Comparison of ENCODE assay signal across 2 worm cellular contexts in genomic region chrIII:13067884-13068767, ce11.
TF ChIP-seq lines count a peak whose summit lies in the region.

No protein-coding gene starts in this region.

TF ChIP-seq in whole organism, L4 larva, 104 proteins besides CTCF, POLR2A, EP300 and RAD21 (continued from another document):
- TF ChIP-seq daf-19 (GFP tag; conservative IDR thresholded peaks at IDR 0.05; lab: Robert Waterston, UW) (no peak), snpc-1.2 (GFP tag; IDR thresholded peaks at IDR 0.05; lab: Robert Waterston, UW) (peak; percentile 72), ctbp-1 (GFP tag; IDR thresholded peaks at IDR 0.05; lab: Robert Waterston, UW) (peak; percentile 75), tra-1 (GFP tag; IDR thresholded peaks at IDR 0.05; lab: Robert Waterston, UW) (peak; percentile 71), pqm-1 (tag; optimal IDR thresholded peaks at IDR 0.05; lab: Kevin White, UChicago) (no peak), lsy-2 (tag; optimal IDR thresholded peaks at IDR 0.05; lab: Kevin White, UChicago) (peak; percentile 65 to 83), dmd-6 (GFP tag; IDR thresholded peaks at IDR 0.05; lab: Robert Waterston, UW) (peak; percentile 86), Y75B8A.6 (GFP tag; IDR thresholded peaks at IDR 0.05; lab: Robert Waterston, UW) (no peak), R02D3.7 (tag; optimal IDR thresholded peaks at IDR 0.05; lab: Kevin White, UChicago) (no peak), nhr-42 (GFP tag; IDR thresholded peaks at IDR 0.05; lab: Robert Waterston, UW) (0 out of 2 replicates have a peak, but pooled peaks have one; percentile 36), F26F4.8 (GFP tag; conservative IDR thresholded peaks at IDR 0.05; lab: Robert Waterston, UW) (no peak), F37D6.2 (tag; optimal IDR thresholded peaks at IDR 0.05; lab: Kevin White, UChicago) (peak; percentile 80), ztf-7 (tag; optimal IDR thresholded peaks at IDR 0.05; lab: Kevin White, UChicago) (peak; percentile 10), nhr-25 (tag; optimal IDR thresholded peaks at IDR 0.05; lab: Kevin White, UChicago; ENCODE audit: borderline replicate concordance, insufficient read depth) (peak; percentile 72), saeg-2 (GFP tag; IDR thresholded peaks at IDR 0.05; lab: Robert Waterston, UW) (0 out of 2 replicates have a peak, but pooled peaks have one; percentile 65), duxl-1 (tag; optimal IDR thresholded peaks at IDR 0.05; lab: Kevin White, UChicago; ENCODE audit: poor library complexity) (peak; percentile 28), lin-13 (GFP tag; optimal IDR thresholded peaks at IDR 0.05; lab: Kevin White, UChicago) (peak; percentile 82), aha-1 (tag; lab: Kevin White, UChicago) (peak; percentile 100), unc-130 (GFP tag; optimal IDR thresholded peaks at IDR 0.05; lab: Kevin White, UChicago) (no peak), lin-29 (GFP tag; IDR thresholded peaks at IDR 0.05; lab: Robert Waterston, UW) (no peak), F49E8.2 (tag; optimal IDR thresholded peaks at IDR 0.05; lab: Kevin White, UChicago; ENCODE audit: borderline replicate concordance) (no peak), lin-38 (GFP tag; IDR thresholded peaks at IDR 0.05; lab: Robert Waterston, UW) (peak; percentile 37), zip-2 (tag; optimal IDR thresholded peaks at IDR 0.05; lab: Kevin White, UChicago) (no peak), dmd-8 (GFP tag; IDR thresholded peaks at IDR 0.05; lab: Robert Waterston, UW) (no peak), egl-27 (tag; optimal IDR thresholded peaks at IDR 0.05; lab: Kevin White, UChicago) (no peak), madf-5 (GFP tag; IDR thresholded peaks at IDR 0.05; lab: Robert Waterston, UW) (no peak), ceh-28 (tag; optimal IDR thresholded peaks at IDR 0.05; lab: Kevin White, UChicago) (peak; percentile 14), F10B5.3 (tag; optimal IDR thresholded peaks at IDR 0.05; lab: Kevin White, UChicago) (peak; percentile 38), pha-4 (GFP tag; IDR thresholded peaks at IDR 0.05; lab: Robert Waterston, UW) (peak; percentile 81), pha-4 (tag; optimal IDR thresholded peaks at IDR 0.05; lab: Kevin White, UChicago) (peak; percentile 45), mes-2 (tag; optimal IDR thresholded peaks at IDR 0.05; lab: Kevin White, UChicago; ENCODE audit: poor library complexity, severe bottlenecking) (peak; percentile 77), mxl-3 (GFP tag; optimal IDR thresholded peaks at IDR 0.05; lab: Kevin White, UChicago) (peak; percentile 97), T20F7.1 (GFP tag; optimal IDR thresholded peaks at IDR 0.05; lab: Kevin White, UChicago) (peak; percentile 68), mdt-29 (GFP tag; IDR thresholded peaks at IDR 0.05; lab: Robert Waterston, UW) (peak; percentile 73), daf-8 (GFP tag; IDR thresholded peaks at IDR 0.05; lab: Robert Waterston, UW) (0 out of 2 replicates have a peak, but pooled peaks have one; percentile 55), ceh-44 (GFP tag; IDR thresholded peaks at IDR 0.05; lab: Robert Waterston, UW) (no peak), Y48G9A.11 (GFP tag; IDR thresholded peaks at IDR 0.05; lab: Robert Waterston, UW) (no peak), vab-7 (GFP tag; IDR thresholded peaks at IDR 0.05; lab: Robert Waterston, UW) (0 out of 2 replicates have a peak, but pooled peaks have one; percentile 42), unc-39 (tag; optimal IDR thresholded peaks at IDR 0.05; lab: Kevin White, UChicago) (peak; percentile 85), zag-1 (tag; optimal IDR thresholded peaks at IDR 0.05; lab: Kevin White, UChicago) (no peak), ceh-20 (GFP tag; IDR thresholded peaks at IDR 0.05; lab: Robert Waterston, UW) (peak; percentile 68), mdl-1 (tag; optimal IDR thresholded peaks at IDR 0.05; lab: Kevin White, UChicago) (peak; percentile 88 to 98), nhr-6 (tag; optimal IDR thresholded peaks at IDR 0.05; lab: Kevin White, UChicago) (peak; percentile 69), set-16 (GFP tag; IDR thresholded peaks at IDR 0.05; lab: Robert Waterston, UW) (peak; percentile 78), lin-39 (tag; optimal IDR thresholded peaks at IDR 0.05; lab: Kevin White, UChicago) (no peak), hlh-11 (tag; optimal IDR thresholded peaks at IDR 0.05; lab: Kevin White, UChicago) (peak; percentile 94)

TF ChIP-seq in whole organism, late embryonic, 69 proteins besides CTCF, POLR2A, EP300 and RAD21 (continued from another document):
- TF ChIP-seq pat-9 (tag; optimal IDR thresholded peaks at IDR 0.05; lab: Kevin White, UChicago) (peak; percentile 55), ceh-34 (tag; optimal IDR thresholded peaks at IDR 0.05; lab: Kevin White, UChicago) (peak; percentile 86)
